Worm (Caenorhabditis elegans): ENCODE measurements around the gene F09E10.1.

ce11 chrX:1486135-1486648 lies 16.4 kb upstream of the F09E10.1 start, which contains the start of the genes D1005.10 and dhs-25:
- TF ChIP-seq bed-1 (GFP tag; IDR thresholded peaks at IDR 0.05) (no peak), K11D2.4 (GFP tag; IDR thresholded peaks at IDR 0.05) (no peak), mes-4 (tag; optimal IDR thresholded peaks at IDR 0.05) (no peak), F10E7.11 (tag; optimal IDR thresholded peaks at IDR 0.05) (no peak), ceh-91 (GFP tag; IDR thresholded peaks at IDR 0.05) (no peak), xnd-1 (tag; optimal IDR thresholded peaks at IDR 0.05) (no peak), madf-3 (GFP tag; IDR thresholded peaks at IDR 0.05) (no peak), aptf-3 (GFP tag; IDR thresholded peaks at IDR 0.05) (no peak), lag-1 (GFP tag; IDR thresholded peaks at IDR 0.05) (no peak), attf-6 (GFP tag; IDR thresholded peaks at IDR 0.05) (no peak), lsl-1 (GFP tag; optimal IDR thresholded peaks at IDR 0.05) (no peak), egl-18 (GFP tag; IDR thresholded peaks at IDR 0.05) (no peak)
